Fruit fly (Drosophila melanogaster) whole organism, embryonic: ENCODE results near the gene Wdr33.

Experiments used
- ATbp ChIP-seq: fragments of 200-800 bp; sonication (Bioruptor generic); optimal IDR thresholded peaks from 2 replicates; lab custom pipeline; 2017; ENCODE audit warnings: missing biosample characterization, mild to moderate bottlenecking, missing genetic modification characterization, missing genetic modification reagents
- Aef1 ChIP-seq: fragments of 200-800 bp; sonication (Bioruptor generic); IDR thresholded peaks from 3 replicates; pipeline ENCODE4 v1.3.6; 2022; ENCODE audit warnings: missing biosample characterization, missing genetic modification characterization
- Atf-2 ChIP-seq: fragments of 200-800 bp; sonication (Bioruptor generic); optimal IDR thresholded peaks from 2 replicates; lab custom pipeline; 2016; ENCODE audit warnings: missing biosample characterization, missing genetic modification characterization
- CG10543 ChIP-seq: fragments of 200-800 bp; sonication (Bioruptor generic); optimal IDR thresholded peaks from 3 replicates; lab custom pipeline; 2017; ENCODE audit warnings: missing biosample characterization, mild to moderate bottlenecking, missing genetic modification characterization, moderate library complexity
- CG10979 ChIP-seq: fragments of 200-800 bp; sonication (Bioruptor generic); optimal IDR thresholded peaks from 2 replicates; lab custom pipeline; 2018; ENCODE audit warnings: missing biosample characterization, mild to moderate bottlenecking, missing genetic modification characterization, moderate library complexity
- CG11456 ChIP-seq: fragments of 200-800 bp; sonication (Bioruptor generic); IDR thresholded peaks from 3 replicates; pipeline ENCODE4 v1.3.6; 2022; ENCODE audit warnings: missing biosample characterization, missing genetic modification characterization
- CG15269 ChIP-seq: fragments of 200-800 bp; sonication (Bioruptor generic); optimal IDR thresholded peaks from 2 replicates; lab custom pipeline; 2018; ENCODE audit warnings: missing biosample characterization, mild to moderate bottlenecking, missing genetic modification characterization, moderate library complexity
- CG15696 ChIP-seq: fragments of 200-800 bp; sonication (Bioruptor generic); optimal IDR thresholded peaks from 2 replicates; lab custom pipeline; 2019; ENCODE audit warnings: missing biosample characterization, mild to moderate bottlenecking, missing genetic modification characterization, moderate library complexity
- CG17829 ChIP-seq: fragments of 200-800 bp; optimal IDR thresholded peaks from 2 replicates; lab custom pipeline; 2019; ENCODE audit warnings: missing biosample characterization, mild to moderate bottlenecking, missing genetic modification characterization, moderate library complexity
- CG18619 ChIP-seq: fragments of 200-800 bp; sonication (Bioruptor generic); optimal IDR thresholded peaks from 3 replicates; lab custom pipeline; 2017; ENCODE audit warnings: missing biosample characterization, mild to moderate bottlenecking, missing genetic modification characterization
- CG31441 ChIP-seq: fragments of 200-800 bp; sonication (Bioruptor generic); IDR thresholded peaks from 2 replicates; pipeline ENCODE4 v1.3.6; 2022; ENCODE audit warnings: missing biosample characterization, missing genetic modification characterization
- CG3726 ChIP-seq: fragments of 200-800 bp; sonication (Bioruptor generic); IDR thresholded peaks from 3 replicates; pipeline ENCODE4, ENCODE4 v1.3.6; 2022; ENCODE audit warnings: missing biosample characterization, missing genetic modification characterization
- CG42726 ChIP-seq: fragments of 200-800 bp; sonication (Bioruptor generic); IDR thresholded peaks from 2 replicates; pipeline ENCODE4 v1.3.6; 2022; ENCODE audit warnings: missing biosample characterization, missing genetic modification characterization; ENCODE audit not compliant: partially characterized antibody
- CG4730 ChIP-seq: fragments of 200-800 bp; sonication (Bioruptor generic); IDR thresholded peaks from 2 replicates; pipeline ENCODE4 v1.3.6; 2022; ENCODE audit warnings: missing biosample characterization, missing genetic modification characterization
- CG7372 ChIP-seq: fragments of 200-800 bp; sonication (Bioruptor generic); IDR thresholded peaks from 2 replicates; pipeline ENCODE4 v1.3.6; 2022; ENCODE audit warnings: missing biosample characterization, missing genetic modification characterization
- CG7556 ChIP-seq: fragments of 200-800 bp; sonication (Bioruptor generic); optimal IDR thresholded peaks from 2 replicates; lab custom pipeline; 2017; ENCODE audit warnings: missing biosample characterization, mild to moderate bottlenecking, missing genetic modification characterization
- CG7786 ChIP-seq: fragments of 200-800 bp; sonication (Bioruptor generic); optimal IDR thresholded peaks from 2 replicates; lab custom pipeline; 2016; ENCODE audit warnings: missing biosample characterization, missing genetic modification characterization
- CG7963 ChIP-seq: fragments of 200-800 bp; sonication (Bioruptor generic); IDR thresholded peaks from 3 replicates; pipeline ENCODE4 v1.3.6; 2022; ENCODE audit warnings: missing biosample characterization, missing genetic modification characterization; ENCODE audit not compliant: partially characterized antibody
- Deaf1 ChIP-seq: fragments of 200-800 bp; optimal IDR thresholded peaks from 3 replicates; lab custom pipeline; 2019; ENCODE audit warnings: missing biosample characterization, mild to moderate bottlenecking, missing genetic modification characterization, moderate library complexity
- HLH3B ChIP-seq: fragments of 200-800 bp; sonication (Bioruptor generic); IDR thresholded peaks from 2 replicates; pipeline ENCODE4 v1.3.6; 2022; ENCODE audit warnings: missing biosample characterization, missing genetic modification characterization
- HmgZ ChIP-seq: fragments of 200-800 bp; sonication (Bioruptor generic); optimal IDR thresholded peaks from 2 replicates; lab custom pipeline; 2018; ENCODE audit warnings: missing biosample characterization, mild to moderate bottlenecking, missing genetic modification characterization
- Max ChIP-seq: fragments of 200-800 bp; sonication (Bioruptor generic); optimal IDR thresholded peaks from 2 replicates; lab custom pipeline; 2016; ENCODE audit warnings: missing biosample characterization, mild to moderate bottlenecking, missing genetic modification characterization
- Nf-YA ChIP-seq: fragments of 200-800 bp; sonication (Bioruptor generic); IDR thresholded peaks from 2 replicates; pipeline ENCODE4 v1.3.6; 2022; ENCODE audit warnings: missing biosample characterization, missing genetic modification characterization
- Nf-YB ChIP-seq: fragments of 200-800 bp; sonication (Bioruptor generic); optimal IDR thresholded peaks from 3 replicates; lab custom pipeline; 2019; ENCODE audit warnings: missing biosample characterization, mild to moderate bottlenecking, missing genetic modification characterization, moderate library complexity
- Ptx1 ChIP-seq: fragments of 200-800 bp; sonication (Bioruptor generic); IDR thresholded peaks from 2 replicates; pipeline ENCODE4 v1.3.6; 2022; ENCODE audit warnings: missing biosample characterization, missing genetic modification characterization
- Tbp ChIP-seq: fragments of >200 bp; optimal IDR thresholded peaks from 2 replicates; lab custom pipeline; 2018; ENCODE audit warnings: missing biosample characterization, missing genetic modification characterization
- Usf ChIP-seq: fragments of 200-800 bp; sonication (Bioruptor generic); optimal IDR thresholded peaks from 2 replicates; lab custom pipeline; 2017; ENCODE audit warnings: missing genotype, missing biosample characterization, missing genetic modification characterization
- ap ChIP-seq: fragments of 200-800 bp; sonication (Bioruptor generic); IDR thresholded peaks from 2 replicates; pipeline ENCODE4 v1.3.6; 2022; ENCODE audit warnings: missing biosample characterization, missing genetic modification characterization
- bcd ChIP-seq: fragments of 200-800 bp; sonication (Bioruptor generic); optimal IDR thresholded peaks from 2 replicates; lab custom pipeline; 2017; ENCODE audit warnings: missing biosample characterization, mild to moderate bottlenecking, missing genetic modification characterization
- cas ChIP-seq: fragments of 200-800 bp; sonication (Bioruptor generic); IDR thresholded peaks from 2 replicates; pipeline ENCODE4 v1.3.6; 2022; ENCODE audit warnings: missing biosample characterization, missing genetic modification characterization
- chif ChIP-seq, 2 experiments: fragments of 200-800 bp; sonication (Bioruptor generic); optimal IDR thresholded peaks; 3 replicates each; lab custom pipeline; 2016; ENCODE audit warnings: missing biosample characterization in 2 of 2, missing genetic modification characterization in 2 of 2
- chinmo ChIP-seq: fragments of 200-800 bp; sonication (Bioruptor generic); IDR thresholded peaks from 4 replicates; pipeline ENCODE4 v1.3.6; 2022; ENCODE audit warnings: missing biosample characterization, missing genetic modification characterization; ENCODE audit not compliant: partially characterized antibody
- dati ChIP-seq: fragments of 200-800 bp; sonication (Bioruptor generic); IDR thresholded peaks from 2 replicates; pipeline ENCODE4 v1.3.6; 2022; ENCODE audit warnings: missing biosample characterization, missing genetic modification characterization
- dpn ChIP-seq, 2 experiments: fragments of 200-800 bp; sonication (Bioruptor generic); optimal IDR thresholded peaks; 3 replicates each; lab custom pipeline; 2016; ENCODE audit warnings: missing biosample characterization in 2 of 2, missing genetic modification characterization in 2 of 2
- eyg ChIP-seq: fragments of 200-800 bp; sonication (Bioruptor generic); optimal IDR thresholded peaks from 3 replicates; lab custom pipeline; 2016; ENCODE audit warnings: missing biosample characterization, missing genetic modification characterization
- gcm2 ChIP-seq: fragments of 200-800 bp; sonication (Bioruptor generic); optimal IDR thresholded peaks from 2 replicates; lab custom pipeline; 2016; ENCODE audit warnings: missing biosample characterization, missing genetic modification characterization
- gem ChIP-seq: fragments of 200-800 bp; sonication (Bioruptor generic); optimal IDR thresholded peaks from 2 replicates; lab custom pipeline; 2019; ENCODE audit warnings: missing biosample characterization, mild to moderate bottlenecking, missing genetic modification characterization, moderate library complexity
- hkb ChIP-seq, 2 experiments: fragments of 200-800 bp in 1 of 2; fragments of >200 bp in 1 of 2; sonication (Bioruptor generic) in 1 of 2; IDR thresholded peaks in 1 of 2; optimal IDR thresholded peaks in 1 of 2; 2 replicates each; pipeline versions ENCODE4 v1.3.6 to Lab custom; 2017 to 2022; ENCODE audit warnings: missing biosample characterization in 1 of 2, missing genetic modification characterization in 1 of 2
- kah ChIP-seq: fragments of 200-800 bp; sonication (Bioruptor generic); optimal IDR thresholded peaks from 2 replicates; lab custom pipeline; 2018; ENCODE audit warnings: missing biosample characterization, mild to moderate bottlenecking, missing genetic modification characterization
- klu ChIP-seq: fragments of 200-800 bp; sonication (Bioruptor generic); IDR thresholded peaks from 2 replicates; pipeline ENCODE4 v1.3.6; 2022; ENCODE audit warnings: missing biosample characterization, missing genetic modification characterization
- lab ChIP-seq: fragments of 200-800 bp; sonication (Bioruptor generic); optimal IDR thresholded peaks from 3 replicates; lab custom pipeline; 2017; ENCODE audit warnings: missing biosample characterization, missing genetic modification characterization, mild to moderate bottlenecking, moderate library complexity, missing genetic modification reagents
- oc ChIP-seq: fragments of 200-800 bp; sonication (Bioruptor generic); optimal IDR thresholded peaks from 2 replicates; lab custom pipeline; 2018; ENCODE audit warnings: missing biosample characterization, mild to moderate bottlenecking, missing genetic modification characterization, moderate library complexity
- pb ChIP-seq: fragments of 200-800 bp; sonication (Bioruptor generic); optimal IDR thresholded peaks from 3 replicates; lab custom pipeline; 2016; ENCODE audit warnings: missing biosample characterization, missing genetic modification characterization
- pnt ChIP-seq: fragments of 200-800 bp; sonication (Bioruptor generic); optimal IDR thresholded peaks from 3 replicates; lab custom pipeline; 2016; ENCODE audit warnings: missing biosample characterization, missing genetic modification characterization
- ranshi ChIP-seq: fragments of 200-800 bp; sonication (Bioruptor generic); IDR thresholded peaks from 2 replicates; pipeline ENCODE4 v1.3.6; 2022; ENCODE audit warnings: missing biosample characterization, missing genetic modification characterization
- rib ChIP-seq: fragments of 200-800 bp; sonication (Bioruptor generic); IDR thresholded peaks from 2 replicates; pipeline ENCODE4 v1.3.6; 2022; ENCODE audit warnings: missing biosample characterization, missing genetic modification characterization
- schlank ChIP-seq: fragments of 200-800 bp; sonication (Bioruptor generic); optimal IDR thresholded peaks from 2 replicates; lab custom pipeline; 2018; ENCODE audit warnings: missing biosample characterization, mild to moderate bottlenecking, missing genetic modification characterization
- sima ChIP-seq: fragments of 200-800 bp; sonication (Bioruptor generic); optimal IDR thresholded peaks from 2 replicates; lab custom pipeline; 2016; ENCODE audit warnings: missing biosample characterization, missing genetic modification characterization
- tgo ChIP-seq: fragments of 200-800 bp; sonication (Bioruptor generic); IDR thresholded peaks from 3 replicates; pipeline ENCODE4 v1.3.6; 2022; ENCODE audit warnings: missing biosample characterization, missing genetic modification characterization
- wdn ChIP-seq: fragments of 200-800 bp; sonication (Bioruptor generic); IDR thresholded peaks from 2 replicates; pipeline ENCODE4 v1.3.6; 2022; ENCODE audit warnings: missing biosample characterization, missing genetic modification characterization

Gene Wdr33

dm6 chr3R:5624115-5624878, 36.1 kb upstream of the Wdr33 start, which contains the start of the genes Dph4, Spec2 and RpL13A (continued):
- TF ChIP-seq CG11456 (no peak), bcd (peak; percentile 96), Aef1 (no peak), CG7372 (GFP tag; lab: Robert Waterston, UW) (no peak), Nf-YB (GFP tag; lab: Kevin White, UChicago) (peak; percentile 80), CG10979 (tag; lab: Kevin White, UChicago) (peak; percentile 79), CG15696 (tag; lab: Kevin White, UChicago) (peak; percentile 50), CG4730 (GFP tag; lab: Robert Waterston, UW) (no peak), klu (GFP tag; lab: Robert Waterston, UW) (no peak), hkb (optimal IDR thresholded peaks at IDR 0.05; lab: Kevin White, UChicago) (peak; percentile 87), hkb (GFP tag; IDR thresholded peaks at IDR 0.05; lab: Robert Waterston, UW) (no peak), ranshi (GFP tag; lab: Robert Waterston, UW) (no peak), lab (GFP tag; lab: Kevin White, UChicago) (peak; percentile 98), eyg (GFP tag; lab: Kevin White, UChicago) (peak; percentile 88), Nf-YA (GFP tag; lab: Robert Waterston, UW) (no peak), Atf-2 (GFP tag; lab: Kevin White, UChicago) (peak; percentile 88), oc (tag; lab: Kevin White, UChicago) (peak; percentile 80), CG7963 (GFP tag; lab: Robert Waterston, UW) (no peak), chinmo (GFP tag; lab: Robert Waterston, UW) (no peak), chif (GFP tag; optimal IDR thresholded peaks at IDR 0.05; lab: Kevin White, UChicago) (peak; percentile 77 to 94), schlank (peak; percentile 95), Deaf1 (tag; lab: Kevin White, UChicago) (peak; percentile 69), dpn (GFP tag; optimal IDR thresholded peaks at IDR 0.05; lab: Kevin White, UChicago) (peak; percentile 81 to 93), rib (GFP tag; lab: Robert Waterston, UW) (no peak), cas (GFP tag; lab: Robert Waterston, UW) (no peak), ap (no peak), CG7786 (peak; percentile 78), pb (peak; percentile 95), Usf (GFP tag; lab: Kevin White, UChicago) (peak; percentile 90), CG17829 (peak; percentile 91), Ptx1 (GFP tag; lab: Robert Waterston, UW) (no peak), gcm2 (GFP tag; lab: Kevin White, UChicago) (peak; percentile 88), HmgZ (tag; lab: Kevin White, UChicago) (peak; percentile 94), dati (GFP tag; lab: Robert Waterston, UW) (no peak), Tbp (GFP tag; lab: Kevin White, UChicago) (peak; percentile 52), kah (GFP tag; lab: Kevin White, UChicago) (peak; percentile 80), sima (GFP tag; lab: Kevin White, UChicago) (peak; percentile 82), CG18619 (GFP tag; lab: Kevin White, UChicago) (peak; percentile 96), gem (tag; lab: Kevin White, UChicago) (peak; percentile 72), CG42726 (no peak), tgo (GFP tag; lab: Robert Waterston, UW) (no peak), pnt (GFP tag; lab: Kevin White, UChicago) (peak; percentile 54), HLH3B (GFP tag; lab: Robert Waterston, UW) (no peak), CG7556 (GFP tag; lab: Kevin White, UChicago) (peak; percentile 84), CG15269 (tag; lab: Kevin White, UChicago) (peak; percentile 82), ATbp (GFP tag; lab: Kevin White, UChicago) (peak; percentile 93), CG31441 (GFP tag; lab: Robert Waterston, UW) (no peak), wdn (no peak), Max (GFP tag; lab: Kevin White, UChicago) (peak; percentile 92), CG3726 (GFP tag; lab: Robert Waterston, UW) (no peak), CG10543 (GFP tag; lab: Kevin White, UChicago) (peak; percentile 98)
